Worm (Caenorhabditis elegans) whole organism, L4 larva: ENCODE measurements around the gene syx-6.

ENCODE experiments used
- aha-1 ChIP-seq: fragments of 150-350 bp; peaks from one replicate; lab custom pipeline; 2014; ENCODE audit warnings: missing biosample characterization, missing genetic modification characterization
- fkh-10 ChIP-seq: fragments of 150-350 bp; optimal IDR thresholded peaks from 2 replicates; lab custom pipeline; 2014; ENCODE audit warnings: missing biosample characterization, missing genetic modification reagents, missing genetic modification characterization
- fos-1 ChIP-seq: fragments of 150-350 bp; optimal IDR thresholded peaks from 2 replicates; lab custom pipeline; 2014; ENCODE audit warnings: missing biosample characterization, missing genetic modification characterization
- lin-39 ChIP-seq: fragments of 150-350 bp; optimal IDR thresholded peaks from 2 replicates; lab custom pipeline; 2014; ENCODE audit warnings: missing biosample characterization, missing genetic modification reagents, missing genetic modification characterization
- nhr-10 ChIP-seq: fragments of 150-350 bp; optimal IDR thresholded peaks from 2 replicates; lab custom pipeline; 2014; ENCODE audit warnings: missing biosample characterization, missing genetic modification characterization
- nhr-237 ChIP-seq: sonication (generic microtip); optimal IDR thresholded peaks from 2 replicates; lab custom pipeline; 2017; ENCODE audit warnings: missing biosample characterization, missing genetic modification characterization
- nhr-28 ChIP-seq: fragments of 150-350 bp; optimal IDR thresholded peaks from 2 replicates; lab custom pipeline; 2014; ENCODE audit warnings: missing biosample characterization, missing genetic modification characterization
- nhr-77 ChIP-seq: fragments of 150-350 bp; optimal IDR thresholded peaks from 2 replicates; lab custom pipeline; 2014; ENCODE audit warnings: missing biosample characterization, missing genetic modification characterization
- pha-4 ChIP-seq, 2 experiments: fragments of 150-350 bp in 1 of 2; fragments of 200-800 bp in 1 of 2; sonication (Bioruptor generic) in 1 of 2; IDR thresholded peaks in 1 of 2; optimal IDR thresholded peaks in 1 of 2; 2 replicates each; pipeline versions ENCODE4 v1.3.6 to Lab custom; 2014 to 2022; ENCODE audit warnings: missing genetic modification characterization in 2 of 2, missing genetic modification reagents in 2 of 2, missing biosample characterization in 1 of 2, missing compliant biosample characterization in 1 of 2
- ztf-11 ChIP-seq: fragments of 150-350 bp; optimal IDR thresholded peaks from 2 replicates; lab custom pipeline; 2014; ENCODE audit warnings: missing biosample characterization, missing genetic modification characterization

DNA sequence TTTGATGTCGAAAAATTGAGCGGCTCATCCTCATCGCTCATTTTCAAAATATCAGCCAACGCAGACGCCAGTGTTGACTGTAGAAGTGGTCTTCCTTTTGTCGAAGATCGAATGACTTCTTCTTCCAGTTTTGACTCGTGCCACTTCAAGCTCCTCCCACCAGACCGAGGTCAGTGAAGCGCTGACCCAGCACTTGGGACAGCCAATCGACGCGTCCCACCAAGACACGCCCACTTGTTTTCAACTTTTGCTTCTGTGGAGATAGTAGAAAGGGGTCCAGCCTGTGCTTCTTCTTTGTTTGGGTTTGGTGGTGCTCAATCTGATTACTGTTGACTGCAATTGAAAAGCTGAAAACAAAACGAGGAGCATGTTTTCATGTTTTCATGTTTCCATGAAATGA is 34.9 kb downstream of the syx-6 start, which contains the start of gene fax-1:
- TF ChIP-seq nhr-10 (no peak), nhr-237 (tag; lab: Kevin White, UChicago) (no peak), aha-1 (tag; lab: Kevin White, UChicago) (no peak), ztf-11 (tag; lab: Kevin White, UChicago) (no peak), fos-1 (tag; lab: Kevin White, UChicago) (no peak), pha-4 (GFP tag; IDR thresholded peaks at IDR 0.05; lab: Robert Waterston, UW) (no peak), pha-4 (tag; optimal IDR thresholded peaks at IDR 0.05; lab: Kevin White, UChicago) (no peak), nhr-28 (tag; lab: Kevin White, UChicago) (no peak), nhr-77 (tag; lab: Kevin White, UChicago) (no peak), lin-39 (tag; lab: Kevin White, UChicago) (no peak), fkh-10 (GFP tag; lab: Kevin White, UChicago) (no peak)
